Worm (Caenorhabditis elegans) whole organism, young adult: ENCODE results near the gene nstp-10.

Experiments used
- B0261.1 ChIP-seq: sonication (generic microtip); optimal IDR thresholded peaks from 2 replicates; lab custom pipeline; 2016; ENCODE audit warnings: mild to moderate bottlenecking, missing genetic modification characterization, moderate library complexity, missing compliant biosample characterization
- C17E4.6 ChIP-seq: fragments of 200-800 bp; sonication (Bioruptor generic); IDR thresholded peaks from 2 replicates; pipeline ENCODE4 v1.3.6; 2022; ENCODE audit warnings: missing genetic modification reagents, missing genetic modification characterization, missing compliant biosample characterization
- F10E7.11 ChIP-seq: sonication (generic microtip); optimal IDR thresholded peaks from 2 replicates; lab custom pipeline; 2017; ENCODE audit warnings: mild to moderate bottlenecking, missing genetic modification characterization, moderate library complexity, missing compliant biosample characterization
- F22D6.2 ChIP-seq: sonication (generic microtip); optimal IDR thresholded peaks from 2 replicates; lab custom pipeline; 2016; ENCODE audit warnings: mild to moderate bottlenecking, missing genetic modification characterization, missing compliant biosample characterization
- F23B12.7 ChIP-seq: sonication (generic microtip); optimal IDR thresholded peaks from 2 replicates; lab custom pipeline; 2017; ENCODE audit warnings: missing genetic modification characterization, mild to moderate bottlenecking, missing compliant biosample characterization, antibody characterized with exemption, moderate library complexity; ENCODE audit not compliant: insufficient read depth
- F33H1.4 ChIP-seq: fragments of 200-800 bp; sonication (Bioruptor generic); IDR thresholded peaks from 2 replicates; pipeline ENCODE4 v1.3.6; 2022; ENCODE audit warnings: missing genetic modification reagents, missing genetic modification characterization, missing compliant biosample characterization
- F55B11.4 ChIP-seq: sonication (generic microtip); optimal IDR thresholded peaks from 2 replicates; lab custom pipeline; 2016; ENCODE audit warnings: missing compliant biosample characterization, missing genetic modification characterization, borderline replicate concordance; ENCODE audit not compliant: insufficient read depth
- K11D2.4 ChIP-seq: fragments of 200-800 bp; sonication (Bioruptor generic); IDR thresholded peaks from 2 replicates; pipeline ENCODE4 v1.3.6; 2022; ENCODE audit warnings: missing genetic modification reagents, missing genetic modification characterization, missing compliant biosample characterization
- Y67H2A.10 ChIP-seq: fragments of 200-800 bp; sonication (Bioruptor generic); conservative IDR thresholded peaks from 2 replicates; pipeline ENCODE4 v1.3.6; 2022; ENCODE audit warnings: missing genetic modification reagents, missing genetic modification characterization, missing compliant biosample characterization
- Y79H2A.3 ChIP-seq: fragments of 200-800 bp; sonication (Bioruptor generic); conservative IDR thresholded peaks from 2 replicates; pipeline ENCODE4 v1.3.6; 2022; ENCODE audit warnings: missing genetic modification reagents, missing genetic modification characterization, missing compliant biosample characterization
- ama-1 ChIP-seq, 3 experiments: fragments of 150-350 bp in 1 of 3; sonication (generic microtip) in 2 of 3; optimal IDR thresholded peaks; 2 replicates each; lab custom pipeline; 2014 to 2018; ENCODE audit warnings: missing biosample characterization in 2 of 3, missing genetic modification characterization in 2 of 3, missing genetic modification reagents in 2 of 3
- attf-5 ChIP-seq: fragments of 200-800 bp; sonication (Bioruptor generic); optimal IDR thresholded peaks from 2 replicates; lab custom pipeline; 2018; ENCODE audit warnings: mild to moderate bottlenecking, missing genetic modification characterization, missing compliant biosample characterization
- attf-6 ChIP-seq: fragments of 200-800 bp; sonication (Bioruptor generic); IDR thresholded peaks from 2 replicates; pipeline ENCODE4 v1.3.6; 2022; ENCODE audit warnings: missing genetic modification reagents, missing genetic modification characterization, missing compliant biosample characterization
- bed-2 ChIP-seq: fragments of 200-800 bp; sonication (Bioruptor generic); IDR thresholded peaks from 2 replicates; pipeline ENCODE4 v1.3.6; 2022; ENCODE audit warnings: missing genetic modification reagents, missing genetic modification characterization, missing compliant biosample characterization
- cebp-2 ChIP-seq: fragments of 200-800 bp; sonication (Bioruptor generic); IDR thresholded peaks from 2 replicates; pipeline ENCODE4 v1.3.6; 2022; ENCODE audit warnings: missing genetic modification characterization, missing compliant biosample characterization
- ceh-100 ChIP-seq: fragments of 200-800 bp; sonication (Bioruptor generic); IDR thresholded peaks from 2 replicates; pipeline ENCODE4 v1.3.6; 2022; ENCODE audit warnings: missing genetic modification reagents, missing genetic modification characterization, missing compliant biosample characterization
- dox-1 ChIP-seq: fragments of 200-800 bp; sonication (Bioruptor generic); IDR thresholded peaks from 2 replicates; pipeline ENCODE4 v1.3.6; 2022; ENCODE audit warnings: missing genetic modification reagents, missing genetic modification characterization, missing compliant biosample characterization
- dpl-1 ChIP-seq: fragments of 150-350 bp; optimal IDR thresholded peaks from 2 replicates; lab custom pipeline; 2014; ENCODE audit warnings: missing biosample characterization, missing genetic modification reagents, missing genetic modification characterization
- egl-18 ChIP-seq: fragments of 200-800 bp; sonication (Bioruptor generic); IDR thresholded peaks from 2 replicates; pipeline ENCODE4 v1.3.6; 2022; ENCODE audit warnings: missing genetic modification reagents, missing genetic modification characterization, missing compliant biosample characterization
- egrh-3 ChIP-seq: fragments of 200-800 bp; sonication (Bioruptor generic); IDR thresholded peaks from 2 replicates; pipeline ENCODE4 v1.3.6; 2022; ENCODE audit warnings: missing genetic modification reagents, missing genetic modification characterization, missing compliant biosample characterization
- ekl-4 ChIP-seq: fragments of 200-800 bp; sonication (Bioruptor generic); IDR thresholded peaks from 2 replicates; pipeline ENCODE4 v1.3.6; 2022; ENCODE audit warnings: missing genetic modification reagents, missing genetic modification characterization, missing compliant biosample characterization
- ets-4 ChIP-seq: fragments of 200-800 bp; sonication (Bioruptor generic); optimal IDR thresholded peaks from 2 replicates; lab custom pipeline; 2018; ENCODE audit warnings: mild to moderate bottlenecking, missing genetic modification characterization, missing compliant biosample characterization
- fkh-3 ChIP-seq: sonication (generic microtip); optimal IDR thresholded peaks from 2 replicates; lab custom pipeline; 2016; ENCODE audit warnings: mild to moderate bottlenecking, missing genetic modification characterization, missing compliant biosample characterization
- gei-17 ChIP-seq: fragments of 200-800 bp; sonication (Bioruptor generic); optimal IDR thresholded peaks from 2 replicates; lab custom pipeline; 2018; ENCODE audit warnings: mild to moderate bottlenecking, missing genetic modification characterization, missing compliant biosample characterization
- hlh-12 ChIP-seq: sonication (generic microtip); optimal IDR thresholded peaks from 2 replicates; lab custom pipeline; 2016; ENCODE audit warnings: missing genetic modification characterization, missing compliant biosample characterization
- hlh-26 ChIP-seq: fragments of 200-800 bp; sonication (Bioruptor generic); conservative IDR thresholded peaks from 2 replicates; pipeline ENCODE4 v1.3.6; 2022; ENCODE audit warnings: missing genetic modification reagents, missing genetic modification characterization, missing compliant biosample characterization
- hsf-1 ChIP-seq: fragments of 200-800 bp; sonication (Bioruptor generic); IDR thresholded peaks from 2 replicates; pipeline ENCODE4 v1.3.6; 2022; ENCODE audit warnings: missing genetic modification reagents, missing genetic modification characterization, missing compliant biosample characterization
- lin-54 ChIP-seq: fragments of 200-800 bp; sonication (Bioruptor generic); optimal IDR thresholded peaks from 2 replicates; lab custom pipeline; 2018; ENCODE audit warnings: mild to moderate bottlenecking, missing genetic modification characterization, missing compliant biosample characterization
- madf-6 ChIP-seq: fragments of 200-800 bp; sonication (Bioruptor generic); IDR thresholded peaks from 2 replicates; pipeline ENCODE4 v1.3.6; 2022; ENCODE audit warnings: missing genetic modification reagents, missing genetic modification characterization, missing compliant biosample characterization
- mxl-1 ChIP-seq: sonication (generic microtip); optimal IDR thresholded peaks from 2 replicates; lab custom pipeline; 2016; ENCODE audit warnings: missing genetic modification characterization, missing compliant biosample characterization
- nfya-1 ChIP-seq: sonication (generic microtip); optimal IDR thresholded peaks from 2 replicates; lab custom pipeline; 2017; ENCODE audit warnings: antibody characterized with exemption, missing compliant biosample characterization, missing genetic modification characterization, borderline replicate concordance; ENCODE audit not compliant: insufficient read depth
- nhr-80 ChIP-seq: sonication (generic microtip); optimal IDR thresholded peaks from 2 replicates; lab custom pipeline; 2016; ENCODE audit warnings: missing genetic modification characterization, missing compliant biosample characterization
- nhr-90 ChIP-seq: sonication (generic microtip); optimal IDR thresholded peaks from 2 replicates; lab custom pipeline; 2016; ENCODE audit warnings: missing genotype, mild to moderate bottlenecking, missing genetic modification characterization, missing compliant biosample characterization
- rcor-1 ChIP-seq: fragments of 200-800 bp; sonication (Bioruptor generic); IDR thresholded peaks from 2 replicates; pipeline ENCODE4 v1.3.6; 2022; ENCODE audit warnings: missing genetic modification reagents, missing genetic modification characterization, missing compliant biosample characterization
- snpc-1.1 ChIP-seq: sonication (generic microtip); optimal IDR thresholded peaks from 2 replicates; lab custom pipeline; 2017; ENCODE audit warnings: missing genetic modification characterization, mild to moderate bottlenecking, missing compliant biosample characterization, antibody characterized with exemption, moderate library complexity, missing genotype, missing genetic modification reagents; ENCODE audit not compliant: insufficient read depth
- sptf-2 ChIP-seq: fragments of 200-800 bp; sonication (Bioruptor generic); optimal IDR thresholded peaks from 2 replicates; lab custom pipeline; 2018; ENCODE audit warnings: mild to moderate bottlenecking, missing genetic modification characterization, missing compliant biosample characterization
- tbp1 ChIP-seq: fragments of 200-800 bp; sonication (Bioruptor generic); optimal IDR thresholded peaks from 2 replicates; lab custom pipeline; 2018; ENCODE audit warnings: mild to moderate bottlenecking, missing genetic modification characterization, missing compliant biosample characterization
- tlf-1 ChIP-seq: fragments of 200-800 bp; sonication (Bioruptor generic); optimal IDR thresholded peaks from 2 replicates; lab custom pipeline; 2018; ENCODE audit warnings: mild to moderate bottlenecking, missing genetic modification characterization, missing compliant biosample characterization
- ztf-18 ChIP-seq: sonication (generic microtip); optimal IDR thresholded peaks from 2 replicates; lab custom pipeline; 2016; ENCODE audit warnings: missing genotype, mild to moderate bottlenecking, missing genetic modification characterization, missing compliant biosample characterization
- ztf-25 ChIP-seq: fragments of 200-800 bp; sonication (Bioruptor generic); IDR thresholded peaks from 2 replicates; pipeline ENCODE4 v1.3.6; 2022; ENCODE audit warnings: missing genetic modification reagents, missing genetic modification characterization, missing compliant biosample characterization
- ztf-28 ChIP-seq: fragments of 200-800 bp; sonication (Bioruptor generic); IDR thresholded peaks from 2 replicates; pipeline ENCODE4 v1.3.6; 2022; ENCODE audit warnings: missing genetic modification reagents, missing genetic modification characterization, missing compliant biosample characterization
- ztf-3 ChIP-seq: fragments of 200-800 bp; sonication (Bioruptor generic); optimal IDR thresholded peaks from 2 replicates; lab custom pipeline; 2018; ENCODE audit warnings: mild to moderate bottlenecking, missing genetic modification characterization, missing compliant biosample characterization

nstp-10 gene

ce11 chrV:9544176-9544632, 5.4 kb downstream of the nstp-10 start, which contains the start of gene mdf-1 (continued):
- TF ChIP-seq ztf-3 (GFP tag; lab: Kevin White, UChicago) (no peak), fkh-3 (tag; lab: Kevin White, UChicago) (no peak), B0261.1 (tag; lab: Kevin White, UChicago) (no peak), egrh-3 (no peak), bed-2 (no peak), tlf-1 (no peak), F33H1.4 (GFP tag; lab: Robert Waterston, UW) (no peak), ztf-28 (GFP tag; lab: Robert Waterston, UW) (no peak), hlh-12 (tag; lab: Kevin White, UChicago) (no peak), sptf-2 (GFP tag; lab: Kevin White, UChicago) (no peak), dpl-1 (GFP tag; lab: Kevin White, UChicago) (peak; percentile 55), cebp-2 (GFP tag; lab: Robert Waterston, UW) (no peak), rcor-1 (GFP tag; lab: Robert Waterston, UW) (0 out of 2 replicates have a peak, but pooled peaks have one; percentile 45), ztf-18 (peak; percentile 62), ztf-25 (GFP tag; lab: Robert Waterston, UW) (no peak), K11D2.4 (GFP tag; lab: Robert Waterston, UW) (no peak), nhr-80 (tag; lab: Kevin White, UChicago) (peak; percentile 56), hsf-1 (no peak), F23B12.7 (tag; lab: Kevin White, UChicago) (peak; percentile 24), tbp1 (GFP tag; lab: Kevin White, UChicago) (peak; percentile 53), Y67H2A.10 (GFP tag; lab: Robert Waterston, UW) (no peak), Y79H2A.3 (GFP tag; lab: Robert Waterston, UW) (no peak), nhr-90 (tag; lab: Kevin White, UChicago) (no peak), C17E4.6 (GFP tag; lab: Robert Waterston, UW) (no peak), ekl-4 (no peak), F10E7.11 (tag; lab: Kevin White, UChicago) (no peak), hlh-26 (no peak), ceh-100 (GFP tag; lab: Robert Waterston, UW) (0 out of 2 replicates have a peak, but pooled peaks have one; percentile 17), egl-18 (GFP tag; lab: Robert Waterston, UW) (no peak), ets-4 (GFP tag; lab: Kevin White, UChicago) (no peak), nfya-1 (tag; lab: Kevin White, UChicago) (no peak), dox-1 (GFP tag; lab: Robert Waterston, UW) (peak; percentile 49; the same call in 1 of the 2 replicates), mxl-1 (no peak), attf-5 (peak; percentile 45), F22D6.2 (tag; lab: Kevin White, UChicago) (no peak)

ce11 chrV:9541506-9541905, 8.1 kb downstream of the nstp-10 start, which contains the start of gene C50F4.16:
Gene C50F4.16 (minus strand): TSS chrV:9541606.
- TF ChIP-seq snpc-1.1 (tag; lab: Kevin White, UChicago) = no peak
- no peak for TF ChIP-seq gei-17
- TF ChIP-seq lin-54 = no peak
- TF ChIP-seq attf-6 (GFP tag; lab: Robert Waterston, UW) = no peak
- 0 out of 2 replicates have a peak, but pooled peaks have one; percentile 31 for TF ChIP-seq madf-6 (GFP tag; lab: Robert Waterston, UW)
- no peak for TF ChIP-seq ama-1 (optimal IDR thresholded peaks at IDR 0.05; lab: Kevin White, UChicago)
- TF ChIP-seq ama-1 (GFP tag; optimal IDR thresholded peaks at IDR 0.05; lab: Kevin White, UChicago) = peak in 1 of 2 experiments; percentile 26
- TF ChIP-seq F55B11.4 (tag; lab: Kevin White, UChicago) = no peak
